Worm (Caenorhabditis elegans) whole organism, mixed stage, embryonic: ENCODE results near the gene F10C2.7.

Source experiments
- M03D4.4 ChIP-seq: sonication (generic microtip); optimal IDR thresholded peaks from 2 replicates; lab custom pipeline; 2017; ENCODE audit warnings: mild to moderate bottlenecking, missing genetic modification characterization, missing compliant biosample characterization
- bed-3 ChIP-seq: fragments of 200-800 bp; sonication (Bioruptor generic); optimal IDR thresholded peaks from 3 replicates; lab custom pipeline; 2018; ENCODE audit warnings: mild to moderate bottlenecking, missing genetic modification characterization, moderate library complexity, missing compliant biosample characterization
- blmp-1 ChIP-seq: fragments of 150-350 bp; optimal IDR thresholded peaks from 2 replicates; lab custom pipeline; 2014; ENCODE audit warnings: missing biosample characterization, missing genetic modification characterization
- ceh-39 ChIP-seq: fragments of 150-350 bp; optimal IDR thresholded peaks from 2 replicates; lab custom pipeline; 2014; ENCODE audit warnings: missing biosample characterization, missing genetic modification characterization
- ceh-43 ChIP-seq: fragments of 200-800 bp; sonication (Bioruptor generic); optimal IDR thresholded peaks from 2 replicates; lab custom pipeline; 2018; ENCODE audit warnings: mild to moderate bottlenecking, missing genetic modification characterization, moderate library complexity, missing compliant biosample characterization
- ceh-83 ChIP-seq: fragments of 200-800 bp; sonication (Bioruptor generic); optimal IDR thresholded peaks from 2 replicates; lab custom pipeline; 2018; ENCODE audit warnings: mild to moderate bottlenecking, missing genetic modification characterization, missing compliant biosample characterization
- ces-1 ChIP-seq: fragments of 150-350 bp; optimal IDR thresholded peaks from 2 replicates; lab custom pipeline; 2014; ENCODE audit warnings: missing biosample characterization, missing genetic modification reagents, missing genetic modification characterization
- cnd-1 ChIP-seq: fragments of 200-800 bp; sonication (Bioruptor generic); optimal IDR thresholded peaks from 2 replicates; lab custom pipeline; 2018; ENCODE audit warnings: mild to moderate bottlenecking, missing genetic modification characterization, missing compliant biosample characterization
- drap-1 ChIP-seq: fragments of 200-800 bp; sonication (Bioruptor generic); optimal IDR thresholded peaks from 3 replicates; lab custom pipeline; 2018; ENCODE audit warnings: mild to moderate bottlenecking, missing genetic modification characterization, missing compliant biosample characterization
- elt-1 ChIP-seq: sonication (generic microtip); optimal IDR thresholded peaks from 2 replicates; lab custom pipeline; 2017; ENCODE audit warnings: missing genetic modification characterization, mild to moderate bottlenecking, missing compliant biosample characterization, antibody characterized with exemption, moderate library complexity, borderline replicate concordance; ENCODE audit not compliant: insufficient read depth
- elt-3 ChIP-seq: fragments of 150-350 bp; optimal IDR thresholded peaks from 2 replicates; lab custom pipeline; 2014; ENCODE audit warnings: missing biosample characterization, missing genetic modification characterization
- flh-1 ChIP-seq: fragments of 200-800 bp; sonication (Bioruptor generic); optimal IDR thresholded peaks from 2 replicates; lab custom pipeline; 2018; ENCODE audit warnings: mild to moderate bottlenecking, missing genetic modification characterization, moderate library complexity, missing compliant biosample characterization
- ham-2 ChIP-seq: fragments of 200-800 bp; sonication (Bioruptor generic); optimal IDR thresholded peaks from 2 replicates; lab custom pipeline; 2018; ENCODE audit warnings: mild to moderate bottlenecking, missing genetic modification characterization, missing compliant biosample characterization
- hlh-1 ChIP-seq: fragments of 150-350 bp; optimal IDR thresholded peaks from 2 replicates; lab custom pipeline; 2014; ENCODE audit warnings: missing biosample characterization, missing genetic modification reagents, missing genetic modification characterization
- lin-13 ChIP-seq: fragments of 150-350 bp; optimal IDR thresholded peaks from 2 replicates; lab custom pipeline; 2014; ENCODE audit warnings: missing biosample characterization, missing genetic modification characterization
- lin-32 ChIP-seq: fragments of 200-800 bp; sonication (Bioruptor generic); optimal IDR thresholded peaks from 2 replicates; lab custom pipeline; 2018; ENCODE audit warnings: mild to moderate bottlenecking, missing genetic modification characterization, missing compliant biosample characterization
- lsy-2 ChIP-seq: fragments of 150-350 bp; optimal IDR thresholded peaks from 2 replicates; lab custom pipeline; 2014; ENCODE audit warnings: missing biosample characterization, missing genetic modification characterization
- mab-5 ChIP-seq: fragments of 150-350 bp; optimal IDR thresholded peaks from 2 replicates; lab custom pipeline; 2014; ENCODE audit warnings: missing biosample characterization, missing genetic modification characterization
- mep-1 ChIP-seq: fragments of 150-350 bp; optimal IDR thresholded peaks from 2 replicates; lab custom pipeline; 2017; ENCODE audit warnings: missing biosample characterization, missing genetic modification reagents, missing genetic modification characterization, inconsistent platforms
- nhr-12 ChIP-seq: fragments of 150-350 bp; optimal IDR thresholded peaks from 2 replicates; lab custom pipeline; 2014; ENCODE audit warnings: missing biosample characterization, missing genetic modification characterization
- nhr-2 ChIP-seq: fragments of 150-350 bp; optimal IDR thresholded peaks from 2 replicates; lab custom pipeline; 2014; ENCODE audit warnings: missing biosample characterization, missing genetic modification characterization
- nhr-237 ChIP-seq: fragments of 150-350 bp; optimal IDR thresholded peaks from 2 replicates; lab custom pipeline; 2014; ENCODE audit warnings: missing biosample characterization, missing genetic modification characterization
- nhr-28 ChIP-seq: fragments of 150-350 bp; optimal IDR thresholded peaks from 2 replicates; lab custom pipeline; 2014; ENCODE audit warnings: missing biosample characterization, missing genetic modification characterization
- nhr-76 ChIP-seq: sonication (generic microtip); optimal IDR thresholded peaks from 2 replicates; lab custom pipeline; 2017; ENCODE audit warnings: missing biosample characterization, missing genetic modification characterization
- pha-4 ChIP-seq: fragments of 150-350 bp; optimal IDR thresholded peaks from 2 replicates; lab custom pipeline; 2018; ENCODE audit warnings: missing biosample characterization, missing genetic modification reagents, missing genetic modification characterization
- sem-2 ChIP-seq: fragments of 200-800 bp; sonication (Bioruptor generic); optimal IDR thresholded peaks from 2 replicates; lab custom pipeline; 2018; ENCODE audit warnings: mild to moderate bottlenecking, missing genetic modification characterization, missing compliant biosample characterization
- snpc-4 ChIP-seq: fragments of 150-350 bp; optimal IDR thresholded peaks from 2 replicates; lab custom pipeline; 2014; ENCODE audit warnings: missing biosample characterization, missing genetic modification characterization
- sptf-1 ChIP-seq: sonication (generic microtip); optimal IDR thresholded peaks from 2 replicates; lab custom pipeline; 2017; ENCODE audit warnings: mild to moderate bottlenecking, missing genetic modification characterization, moderate library complexity, missing compliant biosample characterization
- tbx-8 ChIP-seq: fragments of 200-800 bp; sonication (Bioruptor generic); optimal IDR thresholded peaks from 2 replicates; lab custom pipeline; 2018; ENCODE audit warnings: mild to moderate bottlenecking, missing genetic modification characterization, moderate library complexity, missing compliant biosample characterization
- unc-120 ChIP-seq: sonication (generic microtip); optimal IDR thresholded peaks from 2 replicates; lab custom pipeline; 2017; ENCODE audit warnings: missing genetic modification characterization, missing compliant biosample characterization; ENCODE audit not compliant: poor library complexity, severe bottlenecking
- unc-39 ChIP-seq: fragments of 150-350 bp; optimal IDR thresholded peaks from 2 replicates; lab custom pipeline; 2014; ENCODE audit warnings: missing biosample characterization, missing genetic modification characterization
- unc-62 ChIP-seq: fragments of 150-350 bp; optimal IDR thresholded peaks from 2 replicates; lab custom pipeline; 2014; ENCODE audit warnings: missing biosample characterization, missing genetic modification reagents, missing genetic modification characterization
- zip-8 ChIP-seq: fragments of 150-350 bp; optimal IDR thresholded peaks from 2 replicates; lab custom pipeline; 2014; ENCODE audit warnings: missing biosample characterization, missing genetic modification characterization
- ztf-11 ChIP-seq: fragments of 150-350 bp; optimal IDR thresholded peaks from 2 replicates; lab custom pipeline; 2014; ENCODE audit warnings: missing biosample characterization, missing genetic modification characterization

F10C2.7 gene

DNA sequence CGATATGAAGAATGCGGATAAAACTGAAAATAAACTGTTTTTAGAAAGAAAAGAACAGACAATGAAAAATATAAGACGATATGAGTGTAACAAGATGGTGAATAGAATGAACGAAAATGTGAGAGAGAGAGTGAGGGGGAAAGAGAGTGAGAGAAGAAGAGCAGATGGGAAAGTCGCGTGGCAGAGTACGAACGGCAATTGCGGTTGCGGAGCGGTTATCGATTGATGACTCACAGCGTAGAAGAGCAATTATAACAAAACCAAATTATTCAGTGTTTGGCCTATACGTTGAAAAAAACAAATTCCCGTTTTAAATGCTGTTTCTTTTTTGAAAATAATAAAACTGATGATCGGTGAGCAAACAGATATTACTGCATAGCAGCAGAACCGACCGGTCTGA lies 11.7 kb downstream of the F10C2.7 start, which contains the start of gene pqn-53:
Gene pqn-53, minus strand, starts transcription at position 23 of the 400 bp plus-strand sequence.
- TF ChIP-seq ceh-39 (peak; percentile 69), ces-1 (GFP tag; lab: Kevin White, UChicago) (peak; percentile 19), hlh-1 (tag; lab: Kevin White, UChicago) (peak; percentile 43), nhr-237 (no peak)

DNA sequence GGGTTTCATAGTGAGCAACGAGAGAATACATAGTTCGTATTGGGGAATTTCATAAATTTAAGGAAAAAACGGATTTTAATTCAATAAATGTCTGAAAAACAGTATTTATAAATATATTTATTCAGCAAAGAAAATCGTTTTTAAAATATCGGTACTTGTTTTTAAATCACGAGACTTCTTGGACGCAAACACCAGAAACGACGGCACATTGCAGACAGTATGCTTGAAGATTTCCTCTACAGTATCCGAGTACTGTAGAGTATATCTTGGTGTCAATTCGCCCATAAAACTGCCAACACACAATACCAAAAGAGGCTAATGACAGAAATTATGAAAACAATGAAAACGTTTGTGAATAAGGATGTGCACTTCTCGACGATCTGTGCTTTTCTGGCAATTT lies 12.2 kb downstream of the F10C2.7 start:
- TF ChIP-seq ceh-43 (GFP tag; lab: Kevin White, UChicago), result no peak
- TF ChIP-seq lin-13, result no peak
- TF ChIP-seq sptf-1 (tag; lab: Kevin White, UChicago), result peak; percentile 5
- TF ChIP-seq lsy-2 (tag; lab: Kevin White, UChicago), result peak; percentile 69
- no peak for TF ChIP-seq mab-5 (tag; lab: Kevin White, UChicago)
- TF ChIP-seq M03D4.4, result no peak

DNA sequence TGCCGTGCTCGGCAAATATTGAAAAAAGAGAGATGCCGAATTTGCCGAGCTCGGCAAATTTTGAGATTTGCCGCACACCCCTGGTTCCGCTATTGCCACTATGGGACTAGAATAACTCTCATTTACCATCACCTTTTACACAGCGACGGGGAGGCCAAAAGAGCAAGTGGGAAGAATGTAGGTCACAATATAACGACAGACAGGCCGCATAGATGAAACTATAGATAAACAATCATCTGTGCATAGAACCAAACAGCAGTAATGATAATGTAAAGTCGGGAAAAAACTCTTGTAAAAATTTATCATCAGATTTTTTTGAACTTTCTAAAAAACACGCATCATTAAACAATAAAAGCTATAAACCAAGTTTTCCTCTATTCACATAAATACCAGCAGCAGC lies 14.7 kb downstream of the F10C2.7 start, which contains the start of gene kmo-2:
Gene kmo-2, minus strand, starts transcription at position 101 of the 400 bp plus-strand sequence.
- no peak for TF ChIP-seq bed-3
- TF ChIP-seq unc-120 (tag; lab: Kevin White, UChicago), result no peak
- no peak for TF ChIP-seq cnd-1
- TF ChIP-seq flh-1, result no peak
- no peak for TF ChIP-seq ces-1 (GFP tag; lab: Kevin White, UChicago)
- TF ChIP-seq nhr-12 (tag; lab: Kevin White, UChicago), result no peak
- no peak for TF ChIP-seq nhr-2
- no peak for TF ChIP-seq ceh-39
- no peak for TF ChIP-seq sem-2
- TF ChIP-seq snpc-4, result no peak
- TF ChIP-seq tbx-8, result no peak
- no peak for TF ChIP-seq unc-39 (tag; lab: Kevin White, UChicago)
- no peak for TF ChIP-seq elt-3 (tag; lab: Kevin White, UChicago)
- TF ChIP-seq nhr-237, result no peak
- no peak for TF ChIP-seq ztf-11
- TF ChIP-seq unc-62 (GFP tag; lab: Kevin White, UChicago), result no peak
- no peak for TF ChIP-seq mab-5 (tag; lab: Kevin White, UChicago)
- TF ChIP-seq zip-8, result no peak
- TF ChIP-seq lsy-2 (tag; lab: Kevin White, UChicago), result no peak
- no peak for TF ChIP-seq drap-1 (GFP tag; lab: Kevin White, UChicago)

DNA sequence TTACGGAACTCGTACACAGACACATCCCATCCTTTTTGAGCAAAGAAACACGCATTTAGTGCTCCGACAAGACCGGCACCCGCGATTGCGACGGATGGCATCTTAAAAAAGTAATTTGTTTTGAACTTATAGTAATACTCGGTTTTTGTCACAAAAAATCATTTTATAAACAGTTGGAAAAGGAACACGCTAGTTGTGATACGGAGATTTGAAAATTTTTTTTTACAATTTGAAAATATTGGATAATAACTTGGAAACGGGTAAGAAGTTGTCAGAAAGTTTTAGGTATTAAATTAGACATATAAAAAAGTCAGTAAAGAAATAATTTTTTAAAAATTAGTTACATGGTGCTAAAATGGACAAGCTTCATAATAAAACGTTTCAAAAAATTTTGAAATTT lies 16.7 kb downstream of the F10C2.7 start, which contains the start of gene kmo-1:
Gene kmo-1, minus strand, starts transcription at position 101 of the 400 bp plus-strand sequence.
- no peak for TF ChIP-seq nhr-28 (tag; lab: Kevin White, UChicago)
- TF ChIP-seq nhr-76 (tag; lab: Kevin White, UChicago), result no peak
- no peak for TF ChIP-seq elt-1 (tag; lab: Kevin White, UChicago)
- no peak for TF ChIP-seq ceh-43 (GFP tag; lab: Kevin White, UChicago)
- TF ChIP-seq nhr-237, result no peak
- TF ChIP-seq sptf-1 (tag; lab: Kevin White, UChicago), result no peak
- no peak for TF ChIP-seq tbx-8
- TF ChIP-seq snpc-4, result no peak
- no peak for TF ChIP-seq lin-32 (GFP tag; lab: Kevin White, UChicago)
- no peak for TF ChIP-seq ztf-11
- TF ChIP-seq blmp-1 (tag; lab: Kevin White, UChicago), result no peak
- TF ChIP-seq unc-62 (GFP tag; lab: Kevin White, UChicago), result no peak
- no peak for TF ChIP-seq ces-1 (GFP tag; lab: Kevin White, UChicago)
- TF ChIP-seq cnd-1, result no peak
- TF ChIP-seq sem-2, result no peak
- TF ChIP-seq, all 35 proteins: peak for 0

DNA sequence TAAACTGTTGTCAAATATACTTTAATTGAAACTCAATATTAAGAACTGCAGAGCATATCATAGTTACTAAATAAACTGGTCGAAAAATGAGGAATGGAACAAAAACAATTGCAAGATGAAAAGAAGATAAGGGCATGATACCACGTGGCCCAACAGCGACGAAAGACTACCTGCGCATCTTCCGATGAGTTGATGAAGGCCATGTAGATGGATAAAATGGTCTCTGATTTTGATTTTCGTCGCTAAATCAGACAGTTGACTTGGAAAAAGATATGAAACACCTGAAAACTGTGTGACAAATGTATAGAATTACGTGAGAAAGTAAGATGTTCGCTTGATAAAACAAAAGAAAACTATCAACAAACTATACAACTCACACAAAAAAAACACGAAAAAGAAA lies 17.8 kb downstream of the F10C2.7 start:
- no peak for TF ChIP-seq zip-8
- no peak for TF ChIP-seq sem-2
- no peak for TF ChIP-seq unc-62 (GFP tag; lab: Kevin White, UChicago)
- TF ChIP-seq ceh-83 (GFP tag; lab: Kevin White, UChicago), result no peak
- TF ChIP-seq nhr-28 (tag; lab: Kevin White, UChicago), result no peak
- TF ChIP-seq mep-1 (tag; lab: Kevin White, UChicago), result no peak
- no peak for TF ChIP-seq ceh-39
- no peak for TF ChIP-seq pha-4
- TF ChIP-seq nhr-237, result no peak
- no peak for TF ChIP-seq nhr-12 (tag; lab: Kevin White, UChicago)
- no peak for TF ChIP-seq ztf-11
- TF ChIP-seq ham-2 (GFP tag; lab: Kevin White, UChicago), result no peak
